Fruit fly (Drosophila melanogaster) whole organism, embryonic: ENCODE measurements around the gene soti.

Experiments
- Aef1 ChIP-seq: fragments of 200-800 bp; sonication (Bioruptor generic); IDR thresholded peaks from 3 replicates; pipeline ENCODE4 v1.3.6; 2022; ENCODE audit warnings: missing biosample characterization, missing genetic modification characterization
- CG10366 ChIP-seq: fragments of 200-800 bp; sonication (Bioruptor generic); IDR thresholded peaks from 2 replicates; pipeline ENCODE4 v1.3.6; 2022; ENCODE audit warnings: missing biosample characterization, missing genetic modification characterization
- CG11085 ChIP-seq: fragments of 200-800 bp; sonication (Bioruptor generic); IDR thresholded peaks from 2 replicates; pipeline ENCODE4 v1.3.6; 2022; ENCODE audit warnings: missing biosample characterization, missing genetic modification characterization
- CG11093 ChIP-seq: fragments of 200-800 bp; sonication (Bioruptor generic); IDR thresholded peaks from 3 replicates; pipeline ENCODE4 v1.3.6; 2022; ENCODE audit warnings: missing biosample characterization, missing genetic modification characterization
- CG11504 ChIP-seq: fragments of 200-800 bp; sonication (Bioruptor generic); optimal IDR thresholded peaks from 3 replicates; lab custom pipeline; 2019; ENCODE audit warnings: missing biosample characterization, mild to moderate bottlenecking, missing genetic modification characterization, moderate library complexity
- CG12236 ChIP-seq: fragments of 200-800 bp; sonication (Bioruptor generic); optimal IDR thresholded peaks from 2 replicates; lab custom pipeline; 2016; ENCODE audit warnings: missing biosample characterization, missing genetic modification characterization
- CG12299 ChIP-seq: fragments of 200-800 bp; sonication (Bioruptor generic); optimal IDR thresholded peaks from 2 replicates; lab custom pipeline; 2018; ENCODE audit warnings: missing biosample characterization, mild to moderate bottlenecking, missing genetic modification characterization
- CG13287 ChIP-seq: fragments of 200-800 bp; sonication (Bioruptor generic); IDR thresholded peaks from 2 replicates; pipeline ENCODE4 v1.3.6; 2022; ENCODE audit warnings: missing biosample characterization, missing genetic modification characterization; ENCODE audit not compliant: partially characterized antibody
- CG14710 ChIP-seq: fragments of 200-800 bp; sonication (Bioruptor generic); optimal IDR thresholded peaks from 3 replicates; lab custom pipeline; 2019; ENCODE audit warnings: missing biosample characterization, mild to moderate bottlenecking, missing genetic modification characterization, moderate library complexity
- CG1529 ChIP-seq: fragments of 200-800 bp; sonication (Bioruptor generic); optimal IDR thresholded peaks from 3 replicates; lab custom pipeline; 2018; ENCODE audit warnings: missing biosample characterization, missing genetic modification characterization
- CG15696 ChIP-seq: fragments of 200-800 bp; sonication (Bioruptor generic); optimal IDR thresholded peaks from 2 replicates; lab custom pipeline; 2019; ENCODE audit warnings: missing biosample characterization, mild to moderate bottlenecking, missing genetic modification characterization, moderate library complexity
- CG2712 ChIP-seq: fragments of 200-800 bp; optimal IDR thresholded peaks from 3 replicates; lab custom pipeline; 2019; ENCODE audit warnings: missing biosample characterization, mild to moderate bottlenecking, missing genetic modification characterization, moderate library complexity
- CG31224 ChIP-seq: fragments of 200-800 bp; sonication (Bioruptor generic); IDR thresholded peaks from 2 replicates; pipeline ENCODE4 v1.3.6; 2022; ENCODE audit warnings: missing biosample characterization, missing genetic modification characterization
- CG34422 ChIP-seq: fragments of 200-800 bp; sonication (Bioruptor generic); IDR thresholded peaks from 3 replicates; pipeline ENCODE4 v1.3.6; 2022; ENCODE audit warnings: missing biosample characterization, missing genetic modification characterization
- CG3995 ChIP-seq: fragments of 200-800 bp; sonication (Bioruptor generic); optimal IDR thresholded peaks from 3 replicates; lab custom pipeline; 2016; ENCODE audit warnings: missing biosample characterization, missing genetic modification characterization
- CG4360 ChIP-seq: fragments of 200-800 bp; sonication (Bioruptor generic); IDR thresholded peaks from 2 replicates; pipeline ENCODE4 v1.3.6; 2022; ENCODE audit warnings: missing biosample characterization, missing genetic modification characterization
- CG5953 ChIP-seq: fragments of 200-800 bp; sonication (Bioruptor generic); IDR thresholded peaks from 2 replicates; pipeline ENCODE4 v1.3.6; 2022; ENCODE audit warnings: missing biosample characterization, missing genetic modification characterization
- CG7839 ChIP-seq: fragments of 200-800 bp; sonication (Bioruptor generic); optimal IDR thresholded peaks from 3 replicates; lab custom pipeline; 2018; ENCODE audit warnings: missing biosample characterization, mild to moderate bottlenecking, missing genetic modification characterization, moderate library complexity
- CG7963 ChIP-seq: fragments of 200-800 bp; sonication (Bioruptor generic); IDR thresholded peaks from 3 replicates; pipeline ENCODE4 v1.3.6; 2022; ENCODE audit warnings: missing biosample characterization, missing genetic modification characterization; ENCODE audit not compliant: partially characterized antibody
- CG9876 ChIP-seq: fragments of 200-800 bp; sonication (Bioruptor generic); optimal IDR thresholded peaks from 2 replicates; lab custom pipeline; 2016; ENCODE audit warnings: missing biosample characterization, missing genetic modification characterization
- CHES-1-like ChIP-seq: fragments of 200-800 bp; sonication (Bioruptor generic); optimal IDR thresholded peaks from 2 replicates; lab custom pipeline; 2016; ENCODE audit warnings: missing biosample characterization, missing genetic modification characterization
- Chrac-16 ChIP-seq: fragments of 200-800 bp; sonication (Bioruptor generic); optimal IDR thresholded peaks from 3 replicates; lab custom pipeline; 2016; ENCODE audit warnings: missing biosample characterization, missing genetic modification characterization
- Dp ChIP-seq: fragments of 200-800 bp; sonication (Bioruptor generic); optimal IDR thresholded peaks from 2 replicates; lab custom pipeline; 2018; ENCODE audit warnings: missing biosample characterization, mild to moderate bottlenecking, missing genetic modification characterization, moderate library complexity
- ERR ChIP-seq: fragments of 200-800 bp; sonication (Bioruptor generic); optimal IDR thresholded peaks from 2 replicates; lab custom pipeline; 2016; ENCODE audit warnings: missing biosample characterization, missing genetic modification characterization
- GATAe ChIP-seq: fragments of 200-800 bp; sonication (Bioruptor generic); conservative IDR thresholded peaks from 2 replicates; pipeline ENCODE4 v1.3.6; 2022; ENCODE audit warnings: missing biosample characterization, missing genetic modification characterization
- Hmx ChIP-seq: fragments of 200-800 bp; sonication (Bioruptor generic); optimal IDR thresholded peaks from 2 replicates; lab custom pipeline; 2016; ENCODE audit warnings: missing biosample characterization, missing genetic modification characterization
- Kr ChIP-seq: fragments of 200-800 bp; sonication (Bioruptor generic); optimal IDR thresholded peaks from 2 replicates; lab custom pipeline; 2017; ENCODE audit warnings: missing biosample characterization, mild to moderate bottlenecking, missing genetic modification characterization
- Lhr ChIP-seq: fragments of 200-800 bp; sonication (Bioruptor generic); optimal IDR thresholded peaks from 3 replicates; lab custom pipeline; 2017; ENCODE audit warnings: mild to moderate bottlenecking, missing biosample characterization, missing genetic modification reagents, missing genetic modification characterization
- NfI ChIP-seq: fragments of 200-800 bp; sonication (Bioruptor generic); optimal IDR thresholded peaks from 3 replicates; lab custom pipeline; 2018; ENCODE audit warnings: missing biosample characterization, mild to moderate bottlenecking, missing genetic modification characterization, moderate library complexity
- ab ChIP-seq: fragments of 200-800 bp; sonication (Bioruptor generic); optimal IDR thresholded peaks from 2 replicates; lab custom pipeline; 2016; ENCODE audit warnings: missing biosample characterization, missing genetic modification characterization
- btn ChIP-seq: fragments of 200-800 bp; sonication (Bioruptor generic); optimal IDR thresholded peaks from 2 replicates; lab custom pipeline; 2016; ENCODE audit warnings: missing biosample characterization, missing genetic modification characterization
- cato ChIP-seq: fragments of 200-800 bp; sonication (Bioruptor generic); optimal IDR thresholded peaks from 2 replicates; lab custom pipeline; 2016; ENCODE audit warnings: missing biosample characterization, missing genetic modification characterization, borderline replicate concordance
- dpn ChIP-seq, 2 experiments: fragments of 200-800 bp; sonication (Bioruptor generic); optimal IDR thresholded peaks; 3 replicates each; lab custom pipeline; 2016; ENCODE audit warnings: missing biosample characterization in 2 of 2, missing genetic modification characterization in 2 of 2
- ewg ChIP-seq: fragments of 200-800 bp; sonication (Bioruptor generic); optimal IDR thresholded peaks from 3 replicates; lab custom pipeline; 2017; ENCODE audit warnings: mild to moderate bottlenecking, missing biosample characterization, missing genetic modification reagents, missing genetic modification characterization
- grn ChIP-seq: fragments of 200-800 bp; sonication (Bioruptor generic); optimal IDR thresholded peaks from 3 replicates; lab custom pipeline; 2017; ENCODE audit warnings: missing biosample characterization, missing genetic modification characterization
- ind ChIP-seq: fragments of 200-800 bp; sonication (Bioruptor generic); optimal IDR thresholded peaks from 3 replicates; lab custom pipeline; 2016; ENCODE audit warnings: missing biosample characterization, missing genetic modification characterization
- knrl ChIP-seq: fragments of 200-800 bp; sonication (Bioruptor generic); IDR thresholded peaks from 3 replicates; pipeline ENCODE4 v1.3.6; 2022; ENCODE audit warnings: missing biosample characterization, missing genetic modification characterization; ENCODE audit not compliant: partially characterized antibody
- lmd ChIP-seq: fragments of 200-800 bp; sonication (Bioruptor generic); IDR thresholded peaks from 2 replicates; pipeline ENCODE4 v1.3.6; 2022; ENCODE audit warnings: missing biosample characterization, missing genetic modification characterization
- luna ChIP-seq: fragments of 200-800 bp; sonication (Bioruptor generic); optimal IDR thresholded peaks from 2 replicates; lab custom pipeline; 2016; ENCODE audit warnings: missing biosample characterization, missing genetic modification characterization
- mirr ChIP-seq: fragments of 200-800 bp; sonication (Bioruptor generic); optimal IDR thresholded peaks from 3 replicates; lab custom pipeline; 2018; ENCODE audit warnings: missing biosample characterization, mild to moderate bottlenecking, missing genetic modification characterization
- pb ChIP-seq: fragments of 200-800 bp; sonication (Bioruptor generic); optimal IDR thresholded peaks from 3 replicates; lab custom pipeline; 2016; ENCODE audit warnings: missing biosample characterization, missing genetic modification characterization
- pnt ChIP-seq: fragments of 200-800 bp; sonication (Bioruptor generic); optimal IDR thresholded peaks from 3 replicates; lab custom pipeline; 2016; ENCODE audit warnings: missing biosample characterization, missing genetic modification characterization
- psq ChIP-seq: fragments of 200-800 bp; sonication (Bioruptor generic); optimal IDR thresholded peaks from 2 replicates; lab custom pipeline; 2017; ENCODE audit warnings: missing biosample characterization, missing genetic modification characterization
- ranshi ChIP-seq: fragments of 200-800 bp; sonication (Bioruptor generic); IDR thresholded peaks from 2 replicates; pipeline ENCODE4 v1.3.6; 2022; ENCODE audit warnings: missing biosample characterization, missing genetic modification characterization
- repo ChIP-seq: fragments of 200-800 bp; sonication (Bioruptor generic); optimal IDR thresholded peaks from 2 replicates; lab custom pipeline; 2016; ENCODE audit warnings: missing biosample characterization, missing genetic modification characterization
- run ChIP-seq: fragments of 200-800 bp; sonication (Bioruptor generic); optimal IDR thresholded peaks from 3 replicates; lab custom pipeline; 2018; ENCODE audit warnings: missing biosample characterization, mild to moderate bottlenecking, missing genetic modification characterization
- scrt ChIP-seq: fragments of 200-800 bp; sonication (Bioruptor generic); optimal IDR thresholded peaks from 2 replicates; lab custom pipeline; 2018; ENCODE audit warnings: missing biosample characterization, mild to moderate bottlenecking, missing genetic modification characterization, moderate library complexity
- sens-2 ChIP-seq: fragments of 200-800 bp; sonication (Bioruptor generic); IDR thresholded peaks from 2 replicates; pipeline ENCODE4 v1.3.6; 2022; ENCODE audit warnings: missing biosample characterization, missing genetic modification characterization
- shn ChIP-seq: fragments of 200-800 bp; sonication (Bioruptor generic); optimal IDR thresholded peaks from 3 replicates; lab custom pipeline; 2016; ENCODE audit warnings: missing biosample characterization, missing genetic modification characterization
- sqz ChIP-seq: fragments of 200-800 bp; sonication (Bioruptor generic); optimal IDR thresholded peaks from 3 replicates; lab custom pipeline; 2018; ENCODE audit warnings: missing biosample characterization, mild to moderate bottlenecking, missing genetic modification characterization
- vfl ChIP-seq: fragments of 200-800 bp; sonication (Bioruptor generic); optimal IDR thresholded peaks from 2 replicates; lab custom pipeline; 2016; ENCODE audit warnings: missing biosample characterization, missing genetic modification characterization
- zen ChIP-seq: fragments of 200-800 bp; sonication (Bioruptor generic); optimal IDR thresholded peaks from 3 replicates; lab custom pipeline; 2018; ENCODE audit warnings: missing biosample characterization, mild to moderate bottlenecking, missing genetic modification characterization, moderate library complexity

The soti gene

dm6 chr3R:14356619-14357018, 24.9 kb downstream of the soti start (continued):
- TF ChIP-seq CG9876 (GFP tag; lab: Kevin White, UChicago) (no peak), Kr (GFP tag; lab: Kevin White, UChicago) (no peak), repo (no peak), CG10366 (GFP tag; lab: Robert Waterston, UW) (peak; percentile 44; the same call in 1 of the 2 replicates), Hmx (GFP tag; lab: Kevin White, UChicago) (no peak), Chrac-16 (GFP tag; lab: Kevin White, UChicago) (no peak), NfI (GFP tag; lab: Kevin White, UChicago) (peak; percentile 20), Dp (no peak), btn (GFP tag; lab: Kevin White, UChicago) (no peak), dpn (GFP tag; optimal IDR thresholded peaks at IDR 0.05; lab: Kevin White, UChicago) (peak; percentile 24 to 27), CG5953 (GFP tag; lab: Robert Waterston, UW) (no peak), ewg (GFP tag; lab: Kevin White, UChicago) (no peak), CG15696 (tag; lab: Kevin White, UChicago) (no peak), ranshi (no peak), CG13287 (no peak), zen (tag; lab: Kevin White, UChicago) (peak; percentile 26), CG4360 (GFP tag; lab: Robert Waterston, UW) (no peak), pb (GFP tag; lab: Kevin White, UChicago) (peak; percentile 5), CG11093 (no peak), CG11085 (no peak; the same call in 1 of the 2 replicates), shn (GFP tag; lab: Kevin White, UChicago) (no peak), sens-2 (GFP tag; lab: Robert Waterston, UW) (no peak), CG7839 (tag; lab: Kevin White, UChicago) (peak; percentile 31), CG31224 (GFP tag; lab: Robert Waterston, UW) (no peak), CG12236 (GFP tag; lab: Kevin White, UChicago) (no peak), CG2712 (tag; lab: Kevin White, UChicago) (peak; percentile 15), pnt (peak; percentile 29), CG3995 (GFP tag; lab: Kevin White, UChicago) (no peak), CG11504 (tag; lab: Kevin White, UChicago) (peak; percentile 49), sqz (GFP tag; lab: Kevin White, UChicago) (no peak), GATAe (GFP tag; lab: Robert Waterston, UW) (no peak), cato (GFP tag; lab: Kevin White, UChicago) (no peak), knrl (GFP tag; lab: Robert Waterston, UW) (no peak), CG12299 (tag; lab: Kevin White, UChicago) (no peak), CHES-1-like (GFP tag; lab: Kevin White, UChicago) (no peak), grn (GFP tag; lab: Kevin White, UChicago) (no peak), CG34422 (peak; percentile 53; the same call in 1 of the 3 replicates), CG1529 (GFP tag; lab: Kevin White, UChicago) (no peak), ind (GFP tag; lab: Kevin White, UChicago) (peak; percentile 39), mirr (GFP tag; lab: Kevin White, UChicago) (no peak), psq (no peak), run (tag; lab: Kevin White, UChicago) (no peak), Lhr (GFP tag; lab: Kevin White, UChicago) (no peak), CG7963 (GFP tag; lab: Robert Waterston, UW) (no peak), vfl (GFP tag; lab: Kevin White, UChicago) (no peak), ERR (GFP tag; lab: Kevin White, UChicago) (no peak), scrt (GFP tag; lab: Kevin White, UChicago) (no peak), ab (GFP tag; lab: Kevin White, UChicago) (no peak), CG14710 (tag; lab: Kevin White, UChicago) (no peak), Aef1 (GFP tag; lab: Robert Waterston, UW) (peak; percentile 39; the same call in 2 of the 3 replicates), lmd (peak; percentile 36; the same call in 1 of the 2 replicates), luna (GFP tag; lab: Kevin White, UChicago) (no peak)
